Fruit fly (Drosophila melanogaster) whole organism, embryonic: ENCODE data around the gene Vm26Aa.

Source experiments
- Ada2b ChIP-seq: fragments of 200-800 bp; sonication (Bioruptor generic); IDR thresholded peaks from 2 replicates; pipeline ENCODE4 v1.3.6; 2022; ENCODE audit warnings: missing biosample characterization, missing genetic modification characterization
- Blimp-1 ChIP-seq: fragments of 200-800 bp; sonication (Bioruptor generic); optimal IDR thresholded peaks from 3 replicates; lab custom pipeline; 2018; ENCODE audit warnings: missing biosample characterization, missing genetic modification characterization, mild to moderate bottlenecking, moderate library complexity, missing genetic modification reagents
- CG10209 ChIP-seq: fragments of 200-800 bp; sonication (Bioruptor generic); optimal IDR thresholded peaks from 3 replicates; lab custom pipeline; 2017; ENCODE audit warnings: missing biosample characterization, mild to moderate bottlenecking, missing genetic modification characterization, missing genetic modification reagents
- CG11560 ChIP-seq: fragments of 200-800 bp; sonication (Bioruptor generic); IDR thresholded peaks from 3 replicates; pipeline ENCODE4 v1.3.6; 2022; ENCODE audit warnings: missing biosample characterization, missing genetic modification characterization
- CG11696 ChIP-seq: fragments of 200-800 bp; sonication (Bioruptor generic); IDR thresholded peaks from 2 replicates; pipeline ENCODE4 v1.3.6; 2022; ENCODE audit warnings: missing biosample characterization, missing genetic modification characterization
- CG12104 ChIP-seq: fragments of 200-800 bp; sonication (Bioruptor generic); optimal IDR thresholded peaks from 3 replicates; lab custom pipeline; 2016; ENCODE audit warnings: missing biosample characterization, missing genetic modification characterization
- CG1233 ChIP-seq: fragments of 200-800 bp; sonication (Bioruptor generic); optimal IDR thresholded peaks from 4 replicates; lab custom pipeline; 2018; ENCODE audit warnings: missing biosample characterization, mild to moderate bottlenecking, missing genetic modification characterization
- CG13296 ChIP-seq: fragments of 200-800 bp; sonication (Bioruptor generic); optimal IDR thresholded peaks from 3 replicates; lab custom pipeline; 2018; ENCODE audit warnings: missing biosample characterization, mild to moderate bottlenecking, missing genetic modification characterization
- CG13424 ChIP-seq: fragments of 200-800 bp; sonication (Bioruptor generic); optimal IDR thresholded peaks from 2 replicates; lab custom pipeline; 2019; ENCODE audit warnings: missing biosample characterization, mild to moderate bottlenecking, missing genetic modification characterization, moderate library complexity
- CG16779 ChIP-seq: fragments of 200-800 bp; sonication (Bioruptor generic); IDR thresholded peaks from 2 replicates; pipeline ENCODE4 v1.3.6; 2022; ENCODE audit warnings: missing biosample characterization, missing genetic modification characterization
- CG17829 ChIP-seq: fragments of 200-800 bp; optimal IDR thresholded peaks from 2 replicates; lab custom pipeline; 2019; ENCODE audit warnings: missing biosample characterization, mild to moderate bottlenecking, missing genetic modification characterization, moderate library complexity
- CG2889 ChIP-seq: fragments of 200-800 bp; sonication (Bioruptor generic); IDR thresholded peaks from 3 replicates; pipeline ENCODE4 v1.3.6; 2022; ENCODE audit warnings: missing biosample characterization, missing genetic modification characterization
- CG30431 ChIP-seq: fragments of 200-800 bp; sonication (Bioruptor generic); optimal IDR thresholded peaks from 2 replicates; lab custom pipeline; 2017; ENCODE audit warnings: missing biosample characterization, missing genetic modification characterization
- CG33557 ChIP-seq: fragments of 200-800 bp; sonication (Bioruptor generic); optimal IDR thresholded peaks from 2 replicates; lab custom pipeline; 2019; ENCODE audit warnings: missing biosample characterization, mild to moderate bottlenecking, missing genetic modification characterization, moderate library complexity
- CG3407 ChIP-seq: fragments of 200-800 bp; sonication (Bioruptor generic); optimal IDR thresholded peaks from 2 replicates; lab custom pipeline; 2018; ENCODE audit warnings: missing biosample characterization, mild to moderate bottlenecking, missing genetic modification characterization
- CG4820 ChIP-seq: fragments of 200-800 bp; sonication (Bioruptor generic); optimal IDR thresholded peaks from 3 replicates; lab custom pipeline; 2016; ENCODE audit warnings: missing biosample characterization, missing genetic modification characterization
- CG7556 ChIP-seq: fragments of 200-800 bp; sonication (Bioruptor generic); optimal IDR thresholded peaks from 2 replicates; lab custom pipeline; 2017; ENCODE audit warnings: missing biosample characterization, mild to moderate bottlenecking, missing genetic modification characterization
- CG7839 ChIP-seq: fragments of 200-800 bp; sonication (Bioruptor generic); optimal IDR thresholded peaks from 3 replicates; lab custom pipeline; 2018; ENCODE audit warnings: missing biosample characterization, mild to moderate bottlenecking, missing genetic modification characterization, moderate library complexity
- CG9609 ChIP-seq: fragments of 200-800 bp; sonication (Bioruptor generic); optimal IDR thresholded peaks from 3 replicates; lab custom pipeline; 2016; ENCODE audit warnings: missing biosample characterization, missing genetic modification characterization
- CG9817 ChIP-seq: fragments of 200-800 bp; sonication (Bioruptor generic); optimal IDR thresholded peaks from 2 replicates; lab custom pipeline; 2018; ENCODE audit warnings: missing biosample characterization, mild to moderate bottlenecking, missing genetic modification characterization, moderate library complexity
- CG9876 ChIP-seq: fragments of 200-800 bp; sonication (Bioruptor generic); optimal IDR thresholded peaks from 2 replicates; lab custom pipeline; 2016; ENCODE audit warnings: missing biosample characterization, missing genetic modification characterization
- CG9932 ChIP-seq: fragments of 200-800 bp; sonication (Bioruptor generic); IDR thresholded peaks from 2 replicates; pipeline ENCODE4 v1.3.6; 2022; ENCODE audit warnings: missing biosample characterization, missing genetic modification characterization
- CrebB ChIP-seq: fragments of 200-800 bp; sonication (Bioruptor generic); optimal IDR thresholded peaks from 3 replicates; lab custom pipeline; 2018; ENCODE audit warnings: missing biosample characterization, mild to moderate bottlenecking, missing genetic modification characterization
- Dip2 ChIP-seq: fragments of 200-800 bp; sonication (Bioruptor generic); IDR thresholded peaks from 2 replicates; pipeline ENCODE4 v1.3.6; 2022; ENCODE audit warnings: missing biosample characterization, missing genetic modification characterization
- Dll ChIP-seq: fragments of 200-800 bp; sonication (Bioruptor generic); IDR thresholded peaks from 4 replicates; pipeline ENCODE4 v1.3.6; 2022; ENCODE audit warnings: missing biosample characterization, missing genetic modification characterization; ENCODE audit not compliant: partially characterized antibody
- Ets65A ChIP-seq: fragments of 200-800 bp; sonication (Bioruptor generic); peaks from one replicate; lab custom pipeline; 2016; ENCODE audit warnings: missing biosample characterization, missing genetic modification characterization
- Gsc ChIP-seq: fragments of 200-800 bp; sonication (Bioruptor generic); IDR thresholded peaks from 2 replicates; pipeline ENCODE4 v1.3.6; 2022; ENCODE audit warnings: missing biosample characterization, missing genetic modification characterization
- HLH54F ChIP-seq: fragments of 200-800 bp; sonication (Bioruptor generic); optimal IDR thresholded peaks from 3 replicates; lab custom pipeline; 2016; ENCODE audit warnings: missing biosample characterization, missing genetic modification characterization
- HmgZ ChIP-seq: fragments of 200-800 bp; sonication (Bioruptor generic); optimal IDR thresholded peaks from 2 replicates; lab custom pipeline; 2018; ENCODE audit warnings: missing biosample characterization, mild to moderate bottlenecking, missing genetic modification characterization
- Hr3 ChIP-seq: fragments of 200-800 bp; sonication (Bioruptor generic); optimal IDR thresholded peaks from 3 replicates; lab custom pipeline; 2016; ENCODE audit warnings: missing biosample characterization, missing genetic modification characterization
- Mad ChIP-seq: fragments of 200-800 bp; sonication (Bioruptor generic); optimal IDR thresholded peaks from 2 replicates; lab custom pipeline; 2016; ENCODE audit warnings: missing biosample characterization, missing genetic modification characterization
- NK7.1 ChIP-seq: fragments of 200-800 bp; sonication (Bioruptor generic); optimal IDR thresholded peaks from 3 replicates; lab custom pipeline; 2016; ENCODE audit warnings: missing biosample characterization, missing genetic modification characterization
- Tbp ChIP-seq: fragments of >200 bp; optimal IDR thresholded peaks from 2 replicates; lab custom pipeline; 2018; ENCODE audit warnings: missing biosample characterization, missing genetic modification characterization
- Trl ChIP-seq, 3 experiments: fragments of >200 bp in 2 of 3; fragments of 200-800 bp in 1 of 3; sonication (Bioruptor generic) in 1 of 3; optimal IDR thresholded peaks; 2 replicates in 1 of 3; 3 replicates in 2 of 3; lab custom pipeline; 2016 to 2017; ENCODE audit warnings: missing biosample characterization in 1 of 3, missing genetic modification characterization in 1 of 3
- Usf ChIP-seq: fragments of 200-800 bp; sonication (Bioruptor generic); optimal IDR thresholded peaks from 2 replicates; lab custom pipeline; 2017; ENCODE audit warnings: missing genotype, missing biosample characterization, missing genetic modification characterization
- cad ChIP-seq: fragments of >200 bp; optimal IDR thresholded peaks from 2 replicates; lab custom pipeline; 2017; ENCODE audit warnings: missing biosample characterization, missing genetic modification characterization
- croc ChIP-seq: fragments of 200-800 bp; sonication (Bioruptor generic); conservative IDR thresholded peaks from 3 replicates; pipeline ENCODE4 v1.3.6; 2022; ENCODE audit warnings: missing biosample characterization, missing genetic modification characterization
- crp ChIP-seq, 2 experiments: fragments of 200-800 bp; sonication (Bioruptor generic); optimal IDR thresholded peaks; 2 replicates in 1 of 2; 3 replicates in 1 of 2; lab custom pipeline; 2017; ENCODE audit warnings: missing biosample characterization in 2 of 2, missing genetic modification characterization in 2 of 2, mild to moderate bottlenecking in 1 of 2, moderate library complexity in 1 of 2
- esg ChIP-seq: fragments of 200-800 bp; sonication (Bioruptor generic); conservative IDR thresholded peaks from 2 replicates; pipeline ENCODE4 v1.3.6; 2022; ENCODE audit warnings: missing biosample characterization, missing genetic modification characterization
- lola ChIP-seq, 3 experiments: fragments of >200 bp in 2 of 3; fragments of 200-800 bp in 1 of 3; sonication (Bioruptor generic) in 1 of 3; optimal IDR thresholded peaks; 2 replicates each; lab custom pipeline; 2017 to 2019; ENCODE audit warnings: missing biosample characterization in 3 of 3, missing genetic modification characterization in 3 of 3, mild to moderate bottlenecking in 1 of 3, moderate library complexity in 1 of 3
- luna ChIP-seq: fragments of 200-800 bp; sonication (Bioruptor generic); optimal IDR thresholded peaks from 2 replicates; lab custom pipeline; 2016; ENCODE audit warnings: missing biosample characterization, missing genetic modification characterization
- nerfin-1 ChIP-seq: fragments of 200-800 bp; sonication (Bioruptor generic); optimal IDR thresholded peaks from 3 replicates; lab custom pipeline; 2019; ENCODE audit warnings: missing biosample characterization, mild to moderate bottlenecking, missing genetic modification characterization, moderate library complexity
- otp ChIP-seq: fragments of 200-800 bp; sonication (Bioruptor generic); IDR thresholded peaks from 3 replicates; pipeline ENCODE4, ENCODE4 v1.3.6; 2022; ENCODE audit warnings: missing biosample characterization, missing genetic modification characterization
- p53 ChIP-seq: fragments of 200-800 bp; sonication (Bioruptor generic); optimal IDR thresholded peaks from 2 replicates; lab custom pipeline; 2016; ENCODE audit warnings: missing biosample characterization, missing genetic modification characterization
- pfk ChIP-seq: fragments of 200-800 bp; sonication (Bioruptor generic); optimal IDR thresholded peaks from 2 replicates; lab custom pipeline; 2018; ENCODE audit warnings: missing biosample characterization, mild to moderate bottlenecking, missing genetic modification characterization, moderate library complexity
- sqz ChIP-seq: fragments of 200-800 bp; sonication (Bioruptor generic); optimal IDR thresholded peaks from 3 replicates; lab custom pipeline; 2018; ENCODE audit warnings: missing biosample characterization, mild to moderate bottlenecking, missing genetic modification characterization
- sr ChIP-seq: fragments of 200-800 bp; sonication (Bioruptor generic); IDR thresholded peaks from 3 replicates; pipeline ENCODE4 v1.3.6; 2022; ENCODE audit warnings: missing biosample characterization, missing genetic modification characterization
- tio ChIP-seq: fragments of 200-800 bp; sonication (Bioruptor generic); optimal IDR thresholded peaks from 2 replicates; lab custom pipeline; 2017; ENCODE audit warnings: missing biosample characterization, missing genetic modification characterization, inconsistent platforms
- zen2 ChIP-seq: fragments of 200-800 bp; sonication (Bioruptor generic); IDR thresholded peaks from 3 replicates; pipeline ENCODE4 v1.3.6; 2022; ENCODE audit warnings: missing biosample characterization, missing genetic modification characterization; ENCODE audit not compliant: partially characterized antibody

The Vm26Aa gene

DNA sequence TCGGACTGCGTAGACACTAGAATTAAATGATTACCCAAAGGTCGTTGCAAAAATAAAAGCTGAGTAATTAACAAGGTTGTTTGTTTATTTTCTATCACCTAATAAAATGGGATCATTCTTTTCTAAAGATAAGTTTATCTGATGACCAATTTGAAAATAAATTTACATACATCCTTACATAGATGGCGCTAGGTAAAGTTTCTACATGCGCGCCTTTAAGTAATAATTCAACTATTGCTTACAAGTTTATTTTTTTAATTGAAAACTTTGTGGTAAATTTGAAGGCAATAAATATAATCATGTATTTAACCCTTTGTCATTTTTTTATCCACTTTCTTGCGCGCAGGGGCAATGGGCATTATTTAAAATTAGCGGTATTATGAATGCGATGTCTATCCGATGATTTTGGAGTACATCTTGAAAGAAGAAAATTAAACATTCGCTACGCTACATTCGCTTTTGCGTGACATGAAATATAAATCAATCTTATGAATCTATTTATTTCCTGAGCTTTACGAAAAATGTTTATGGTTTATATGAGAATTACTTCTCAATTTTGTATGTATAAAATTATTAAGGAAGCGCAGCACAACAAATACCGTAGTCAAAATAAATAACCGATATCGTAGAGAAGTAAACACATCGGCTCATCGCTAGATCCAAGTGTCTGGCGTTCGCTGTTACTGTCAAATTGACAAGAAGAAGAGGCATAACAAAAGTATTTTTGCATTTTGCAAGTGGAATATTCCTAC lies 11.2 kb downstream of the Vm26Aa start, which contains the start of gene CG9044 (continued):
- TF ChIP-seq NK7.1 (GFP tag; lab: Kevin White, UChicago) (peak; percentile 2), Ada2b (GFP tag; lab: Robert Waterston, UW) (peak; percentile 45; the same call in 1 of the 2 replicates), lola (GFP tag; optimal IDR thresholded peaks at IDR 0.05; lab: Kevin White, UChicago) (peak in 1 of 3 experiments; percentile 53), sqz (no peak), otp (GFP tag; lab: Robert Waterston, UW) (no peak), CG17829 (tag; lab: Kevin White, UChicago) (peak; percentile 65), Dip2 (peak; percentile 91), nerfin-1 (tag; lab: Kevin White, UChicago) (no peak), HLH54F (GFP tag; lab: Kevin White, UChicago) (peak; percentile 79), CG3407 (GFP tag; lab: Kevin White, UChicago) (no peak), cad (GFP tag; lab: Kevin White, UChicago) (no peak), CG13296 (GFP tag; lab: Kevin White, UChicago) (no peak), Dll (peak; percentile 97), CG33557 (GFP tag; lab: Kevin White, UChicago) (peak; percentile 7), Gsc (GFP tag; lab: Robert Waterston, UW) (no peak), CG9817 (tag; lab: Kevin White, UChicago) (peak; percentile 57), Blimp-1 (GFP tag; lab: Kevin White, UChicago) (no peak), tio (peak; percentile 62), sr (GFP tag; lab: Robert Waterston, UW) (no peak), CG9609 (GFP tag; lab: Kevin White, UChicago) (peak; percentile 61), CG11696 (GFP tag; lab: Robert Waterston, UW) (no peak), luna (GFP tag; lab: Kevin White, UChicago) (no peak), CrebB (no peak), CG7556 (GFP tag; lab: Kevin White, UChicago) (no peak), pfk (GFP tag; lab: Kevin White, UChicago) (no peak), HmgZ (peak; percentile 66), Hr3 (peak; percentile 68), CG16779 (GFP tag; lab: Robert Waterston, UW) (no peak), crp (GFP tag; optimal IDR thresholded peaks at IDR 0.05; lab: Kevin White, UChicago) (no peak), CG30431 (GFP tag; lab: Kevin White, UChicago) (no peak), Tbp (GFP tag; lab: Kevin White, UChicago) (no peak), CG10209 (GFP tag; lab: Kevin White, UChicago) (peak; percentile 3), Mad (peak; percentile 67), Usf (GFP tag; lab: Kevin White, UChicago) (no peak), CG9876 (peak; percentile 38), CG1233 (GFP tag; lab: Kevin White, UChicago) (peak; percentile 39), zen2 (GFP tag; lab: Robert Waterston, UW) (peak; percentile 68; the same call in 2 of the 3 replicates), CG7839 (tag; lab: Kevin White, UChicago) (no peak), CG9932 (GFP tag; lab: Robert Waterston, UW) (peak; percentile 80), p53 (GFP tag; lab: Kevin White, UChicago) (no peak), CG11560 (0 out of 3 replicates have a peak, but pooled peaks have one; percentile 6), CG12104 (peak; percentile 19), CG2889 (GFP tag; lab: Robert Waterston, UW) (0 out of 3 replicates have a peak, but pooled peaks have one; percentile 9), Trl (optimal IDR thresholded peaks at IDR 0.05; lab: Kevin White, UChicago) (no peak), Trl (GFP tag; optimal IDR thresholded peaks at IDR 0.05; lab: Kevin White, UChicago) (peak; percentile 67), CG13424 (tag; lab: Kevin White, UChicago) (peak; percentile 57), CG4820 (GFP tag; lab: Kevin White, UChicago) (peak; percentile 39), esg (GFP tag; lab: Robert Waterston, UW) (peak; percentile 31; the same call in 1 of the 2 replicates), croc (GFP tag; lab: Robert Waterston, UW) (peak; percentile 28; the same call in 1 of the 3 replicates), Ets65A (GFP tag; lab: Kevin White, UChicago) (peak; percentile 98)
